Worm (Caenorhabditis elegans) whole organism, L4 larva: ENCODE results near the gene fbxb-5.

Experiments
- Y48G9A.11 ChIP-seq: fragments of 200-800 bp; sonication (Bioruptor generic); IDR thresholded peaks from 2 replicates; pipeline ENCODE4 v1.3.6; 2022; ENCODE audit warnings: missing genetic modification reagents, missing genetic modification characterization, missing compliant biosample characterization
- mdl-1 ChIP-seq, 2 experiments: fragments of 150-350 bp in 1 of 2; sonication (generic microtip) in 1 of 2; optimal IDR thresholded peaks; 2 replicates each; lab custom pipeline; 2014 to 2017; ENCODE audit warnings: missing biosample characterization in 2 of 2, missing genetic modification characterization in 2 of 2
- nhr-102 ChIP-seq: sonication (generic microtip); optimal IDR thresholded peaks from 2 replicates; lab custom pipeline; 2016; ENCODE audit warnings: mild to moderate bottlenecking, missing genetic modification characterization, moderate library complexity, missing compliant biosample characterization
- nhr-237 ChIP-seq: sonication (generic microtip); optimal IDR thresholded peaks from 2 replicates; lab custom pipeline; 2017; ENCODE audit warnings: missing biosample characterization, missing genetic modification characterization

DNA sequence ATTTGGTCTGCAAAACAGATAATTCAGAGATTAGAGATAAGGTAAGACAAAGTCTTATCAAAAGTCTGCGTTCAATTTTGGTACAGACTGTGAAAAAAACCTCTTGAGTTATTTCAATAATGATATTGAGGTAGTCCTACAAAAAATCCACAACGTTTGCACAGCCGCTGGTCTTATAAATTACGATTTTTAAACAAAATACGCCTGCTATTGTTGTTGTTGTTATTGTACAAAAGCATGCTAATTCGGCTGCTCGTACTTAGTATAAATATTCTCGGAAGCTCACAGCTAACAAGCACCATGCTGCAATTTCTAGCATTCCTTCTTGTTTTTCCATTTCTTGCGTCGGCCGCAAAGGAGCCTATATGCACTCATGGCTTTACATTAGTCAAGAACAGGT, 21.9 kb upstream of the fbxb-5 start, which contains the start of gene clec-19:
- TF ChIP-seq nhr-237 (tag; lab: Kevin White, UChicago) (no peak), nhr-102 (no peak), mdl-1 (tag; optimal IDR thresholded peaks at IDR 0.05; lab: Kevin White, UChicago) (no peak), Y48G9A.11 (GFP tag; lab: Robert Waterston, UW) (no peak)
